Worm (Caenorhabditis elegans) whole organism, early embryonic: ENCODE results near the gene gly-3.

ENCODE experiments used
- B0310.2 ChIP-seq: sonication (generic microtip); optimal IDR thresholded peaks from 2 replicates; lab custom pipeline; 2016; ENCODE audit warnings: mild to moderate bottlenecking, missing genetic modification characterization, missing compliant biosample characterization
- F13C5.2 ChIP-seq: sonication (generic microtip); optimal IDR thresholded peaks from 2 replicates; lab custom pipeline; 2017; ENCODE audit warnings: mild to moderate bottlenecking, missing genetic modification characterization, inconsistent platforms, missing compliant biosample characterization
- aly-1 ChIP-seq: sonication (generic microtip); optimal IDR thresholded peaks from 2 replicates; lab custom pipeline; 2016; ENCODE audit warnings: missing genetic modification characterization, missing compliant biosample characterization
- ama-1 ChIP-seq: fragments of 150-350 bp; optimal IDR thresholded peaks from 2 replicates; lab custom pipeline; 2014
- ceh-13 ChIP-seq: fragments of 200-800 bp; sonication (Bioruptor generic); optimal IDR thresholded peaks from 2 replicates; lab custom pipeline; 2018; ENCODE audit warnings: mild to moderate bottlenecking, missing genetic modification characterization, missing compliant biosample characterization
- ceh-36 ChIP-seq: sonication (generic microtip); optimal IDR thresholded peaks from 2 replicates; lab custom pipeline; 2016; ENCODE audit warnings: missing genetic modification characterization, inconsistent platforms, missing compliant biosample characterization
- ets-7 ChIP-seq: sonication (generic microtip); optimal IDR thresholded peaks from 2 replicates; lab custom pipeline; 2016; ENCODE audit warnings: missing genotype, missing genetic modification characterization, missing compliant biosample characterization
- flt-1 ChIP-seq: fragments of 200-800 bp; sonication (Bioruptor generic); IDR thresholded peaks from 2 replicates; pipeline ENCODE4 v1.3.6; 2022; ENCODE audit warnings: missing genetic modification characterization, missing compliant biosample characterization
- hmbx-1 ChIP-seq: sonication (generic microtip); optimal IDR thresholded peaks from 2 replicates; lab custom pipeline; 2016; ENCODE audit warnings: mild to moderate bottlenecking, missing genetic modification characterization, missing compliant biosample characterization
- hmg-4 ChIP-seq: fragments of 200-800 bp; sonication (Bioruptor generic); optimal IDR thresholded peaks from 2 replicates; lab custom pipeline; 2018; ENCODE audit warnings: mild to moderate bottlenecking, missing genetic modification characterization, missing compliant biosample characterization
- hnd-1 ChIP-seq: sonication (generic microtip); optimal IDR thresholded peaks from 2 replicates; lab custom pipeline; 2016; ENCODE audit warnings: missing genetic modification characterization, missing compliant biosample characterization
- scrt-1 ChIP-seq: fragments of 200-800 bp; sonication (Bioruptor generic); IDR thresholded peaks from 2 replicates; pipeline ENCODE4 v1.3.6; 2022; ENCODE audit warnings: missing genetic modification characterization, missing compliant biosample characterization
- tbx-11 ChIP-seq: fragments of 200-800 bp; sonication (Bioruptor generic); IDR thresholded peaks from 2 replicates; pipeline ENCODE4 v1.3.6; 2022; ENCODE audit warnings: missing genetic modification characterization, missing compliant biosample characterization
- tbx-37 ChIP-seq: fragments of 200-800 bp; sonication (Bioruptor generic); conservative IDR thresholded peaks from 2 replicates; pipeline ENCODE4 v1.3.6; 2022; ENCODE audit warnings: missing genetic modification reagents, missing genetic modification characterization, missing compliant biosample characterization

DNA sequence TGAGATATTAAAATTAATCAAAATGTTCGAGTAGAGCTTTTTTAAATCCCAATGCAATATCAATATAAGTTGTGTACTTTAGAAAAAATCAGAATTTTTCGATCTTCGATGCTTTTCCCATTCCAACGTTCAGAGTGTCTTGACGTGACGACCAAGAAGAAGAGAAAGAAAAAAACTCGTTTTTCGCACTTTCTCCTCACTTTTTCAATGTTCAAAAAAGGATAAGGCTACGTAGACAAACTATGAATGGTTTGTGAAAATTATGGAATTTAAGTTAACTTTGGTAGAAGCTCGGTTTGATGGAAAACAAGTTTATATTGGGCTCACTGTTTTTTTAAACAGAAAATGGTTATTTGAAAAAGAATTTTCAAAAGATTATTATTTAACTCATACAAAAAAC is 30.1 kb upstream of the gly-3 start:
- TF ChIP-seq flt-1: no peak
- TF ChIP-seq scrt-1 (GFP tag; lab: Robert Waterston, UW): no peak
- no peak for TF ChIP-seq hmg-4
- no peak for TF ChIP-seq ama-1 (lab: Kevin White, UChicago)
- TF ChIP-seq ets-7 (tag; lab: Kevin White, UChicago): no peak
- TF ChIP-seq F13C5.2 (tag; lab: Kevin White, UChicago): no peak
- no peak for TF ChIP-seq hmbx-1 (tag; lab: Kevin White, UChicago)
- TF ChIP-seq ceh-13 (GFP tag; lab: Kevin White, UChicago): no peak
- TF ChIP-seq aly-1 (tag; lab: Kevin White, UChicago): no peak
- no peak for TF ChIP-seq hnd-1 (tag; lab: Kevin White, UChicago)
- no peak for TF ChIP-seq tbx-11 (GFP tag; lab: Robert Waterston, UW)
- no peak for TF ChIP-seq ceh-36 (tag; lab: Kevin White, UChicago)
- no peak for TF ChIP-seq tbx-37
- no peak for TF ChIP-seq B0310.2
